Worm (Caenorhabditis elegans): ENCODE results near the gene F54A3.2.
"Not testable (repeated sequence)": the region's sequence is repeated elsewhere in the genome, so short reads cannot be mapped to it uniquely, and the experiment has no call there.

Gene F54A3.2

ce11 chrII:2225608-2226007 lies 17.8 kb upstream of the F54A3.2 start, which contains the start of gene F54A3.5:
Gene F54A3.5, minus strand, starts transcription at chrII:2225708.
- TF ChIP-seq W03F9.2 (tag; optimal IDR thresholded peaks at IDR 0.05) = no peak
- TF ChIP-seq him-1 (tag; optimal IDR thresholded peaks at IDR 0.05) = no peak
- no peak for TF ChIP-seq dao-5 (tag; optimal IDR thresholded peaks at IDR 0.05)

- TF ChIP-seq dao-5 (tag; optimal IDR thresholded peaks at IDR 0.05) (no peak), W03F9.2 (tag; optimal IDR thresholded peaks at IDR 0.05) (no peak), him-1 (tag; optimal IDR thresholded peaks at IDR 0.05) (no peak)
Measured at ce11 chrII:2230368-2230767, 13.1 kb upstream of the F54A3.2 start.

DNA sequence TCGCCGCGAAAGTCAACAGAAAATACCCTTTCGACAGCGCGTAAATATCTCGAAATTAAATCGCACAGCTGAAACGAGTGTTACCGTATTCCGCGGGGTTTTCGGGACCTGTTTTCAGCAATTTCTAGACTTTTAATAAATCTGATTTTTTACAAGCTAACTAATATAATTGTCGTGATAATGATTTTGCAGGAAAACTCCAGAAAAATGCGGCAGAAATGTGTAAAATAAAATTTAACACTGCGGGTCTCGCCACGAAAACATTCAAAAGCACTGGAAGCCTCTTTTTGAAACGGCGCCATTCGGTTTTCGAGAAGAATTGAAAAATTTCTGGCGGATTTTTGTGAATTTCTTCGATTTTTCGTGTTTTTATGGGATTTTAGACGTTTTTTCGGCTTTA lies 11.0 kb upstream of the F54A3.2 start, which contains the start of gene F54A3.6:
Gene F54A3.6 (minus strand): TSS at position 42 of the 400 bp plus-strand sequence.
- not testable (repeated sequence) for TF ChIP-seq W03F9.2, him-1, dao-5 (tag; optimal IDR thresholded peaks at IDR 0.05)

- TF ChIP-seq dao-5 (tag; optimal IDR thresholded peaks at IDR 0.05) = no peak
- no peak for TF ChIP-seq him-1 (tag; optimal IDR thresholded peaks at IDR 0.05)
- no peak for TF ChIP-seq W03F9.2 (tag; optimal IDR thresholded peaks at IDR 0.05)
Measured at ce11 chrII:2233240-2233639, 10.2 kb upstream of the F54A3.2 start, which contains the start of gene cct-3. Gene cct-3, plus strand, starts transcription at chrII:2233540.

DNA sequence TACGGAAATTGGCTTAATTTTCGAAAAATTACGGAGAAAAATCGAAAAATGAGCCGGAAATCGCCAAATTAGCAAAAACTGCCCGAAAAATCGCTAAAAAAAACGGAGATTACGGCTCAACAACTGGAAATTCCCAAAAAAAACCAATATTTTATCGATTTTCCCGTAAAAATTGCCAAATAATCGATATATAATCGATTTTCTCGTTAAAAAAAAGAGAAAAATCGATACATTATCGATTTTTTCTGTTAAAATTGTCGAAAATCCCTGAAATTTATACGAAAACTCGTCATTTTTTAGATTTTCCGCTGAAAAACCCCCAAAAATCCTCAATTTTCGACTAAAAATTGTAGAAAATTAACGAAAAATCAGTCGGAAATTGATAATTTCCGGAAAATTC lies 7.1 kb upstream of the F54A3.2 start:
- TF ChIP-seq dao-5 (tag; optimal IDR thresholded peaks at IDR 0.05) (no peak), W03F9.2 (tag; optimal IDR thresholded peaks at IDR 0.05) (no peak), him-1 (tag; optimal IDR thresholded peaks at IDR 0.05) (no peak)

ce11 chrII:2251617-2252016 lies 8.2 kb downstream of the F54A3.2 start:
- no peak for TF ChIP-seq dao-5 (tag; optimal IDR thresholded peaks at IDR 0.05)
- no peak for TF ChIP-seq W03F9.2 (tag; optimal IDR thresholded peaks at IDR 0.05)
- no peak for TF ChIP-seq him-1 (tag; optimal IDR thresholded peaks at IDR 0.05)

ce11 chrII:2253676-2254075 lies 10.2 kb downstream of the F54A3.2 start:
- no peak for TF ChIP-seq him-1 (tag; optimal IDR thresholded peaks at IDR 0.05)
- no peak for TF ChIP-seq dao-5 (tag; optimal IDR thresholded peaks at IDR 0.05)
- TF ChIP-seq W03F9.2 (tag; optimal IDR thresholded peaks at IDR 0.05) = no peak

DNA sequence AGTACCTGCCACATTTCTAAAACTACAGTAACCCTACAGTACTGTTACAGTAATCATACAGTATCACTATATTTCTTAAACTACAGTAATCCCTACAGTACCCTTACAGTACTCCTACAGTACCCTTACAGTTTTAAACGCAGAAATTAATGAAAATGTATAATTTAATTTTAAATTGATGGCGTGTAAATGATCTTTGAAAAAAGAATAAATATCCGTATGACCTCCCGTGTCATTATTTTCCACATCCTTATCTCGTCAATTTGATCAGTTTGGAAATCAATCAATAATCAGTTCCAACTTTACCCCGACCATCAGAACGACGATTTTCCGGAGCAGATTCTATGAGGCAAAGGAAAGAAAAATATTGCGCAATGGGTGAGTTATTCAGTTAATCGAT lies 11.4 kb downstream of the F54A3.2 start, which contains the start of gene K09F6.3:
Gene K09F6.3 (plus strand): TSS at position 301 of the 400 bp plus-strand sequence.
- not testable (repeated sequence) for TF ChIP-seq dao-5, him-1, W03F9.2 (tag; optimal IDR thresholded peaks at IDR 0.05)

ce11 chrII:2273750-2274149 lies 30.3 kb downstream of the F54A3.2 start:
- no peak for TF ChIP-seq him-1 (tag; optimal IDR thresholded peaks at IDR 0.05)
- no peak for TF ChIP-seq dao-5 (tag; optimal IDR thresholded peaks at IDR 0.05)
- TF ChIP-seq W03F9.2 (tag; optimal IDR thresholded peaks at IDR 0.05) = no peak

ce11 chrII:2277418-2277817 lies 34.0 kb downstream of the F54A3.2 start, which contains the start of gene K09F6.15:
Gene K09F6.15, minus strand, starts transcription at chrII:2277518.
- TF ChIP-seq W03F9.2 (tag; optimal IDR thresholded peaks at IDR 0.05) (no peak), dao-5 (tag; optimal IDR thresholded peaks at IDR 0.05) (no peak), him-1 (tag; optimal IDR thresholded peaks at IDR 0.05) (no peak)

DNA sequence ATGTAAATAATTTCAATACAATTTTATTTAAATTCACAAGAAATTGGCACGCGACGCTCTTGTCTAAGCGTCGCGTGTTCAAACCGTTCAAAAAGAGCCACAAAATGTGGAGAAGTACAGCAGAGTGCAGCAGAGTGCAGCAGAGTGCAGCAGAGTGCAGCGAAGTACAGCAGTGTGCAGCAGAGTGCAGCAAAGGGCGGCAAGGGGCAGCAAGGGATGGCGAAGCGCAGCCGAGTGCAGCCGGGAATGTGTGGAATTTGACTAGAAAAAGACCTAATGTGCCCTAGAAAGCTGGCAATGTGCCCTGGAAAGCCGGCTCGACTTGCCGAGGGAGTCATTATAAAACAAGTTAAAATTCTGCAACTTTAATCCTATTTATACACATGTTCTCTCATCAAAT lies 35.8 kb downstream of the F54A3.2 start, which contains the start of gene K09F6.6:
Gene K09F6.6 (minus strand): TSS at position 43 of the 400 bp plus-strand sequence.
- TF ChIP-seq dao-5 (tag; optimal IDR thresholded peaks at IDR 0.05) (no peak), W03F9.2 (tag; optimal IDR thresholded peaks at IDR 0.05) (no peak), him-1 (tag; optimal IDR thresholded peaks at IDR 0.05) (no peak)

- no peak for TF ChIP-seq him-1 (tag; optimal IDR thresholded peaks at IDR 0.05)
- no peak for TF ChIP-seq W03F9.2 (tag; optimal IDR thresholded peaks at IDR 0.05)
- no peak for TF ChIP-seq dao-5 (tag; optimal IDR thresholded peaks at IDR 0.05)
Measured at ce11 chrII:2279839-2280238, 36.4 kb downstream of the F54A3.2 start, which contains the start of gene K09F6.11. Gene K09F6.11, plus strand, starts transcription at chrII:2280139.

- not testable (repeated sequence) for TF ChIP-seq dao-5, him-1, W03F9.2 (tag; optimal IDR thresholded peaks at IDR 0.05)
Measured at ce11 chrII:2282599-2282998, 39.2 kb downstream of the F54A3.2 start, which contains the start of gene K09F6.9. Gene K09F6.9, minus strand, starts transcription at chrII:2282699.

ce11 chrII:2284703-2285102 lies 41.3 kb downstream of the F54A3.2 start:
- TF ChIP-seq him-1 (tag; optimal IDR thresholded peaks at IDR 0.05) (no peak), W03F9.2 (tag; optimal IDR thresholded peaks at IDR 0.05) (no peak), dao-5 (tag; optimal IDR thresholded peaks at IDR 0.05) (no peak)

DNA sequence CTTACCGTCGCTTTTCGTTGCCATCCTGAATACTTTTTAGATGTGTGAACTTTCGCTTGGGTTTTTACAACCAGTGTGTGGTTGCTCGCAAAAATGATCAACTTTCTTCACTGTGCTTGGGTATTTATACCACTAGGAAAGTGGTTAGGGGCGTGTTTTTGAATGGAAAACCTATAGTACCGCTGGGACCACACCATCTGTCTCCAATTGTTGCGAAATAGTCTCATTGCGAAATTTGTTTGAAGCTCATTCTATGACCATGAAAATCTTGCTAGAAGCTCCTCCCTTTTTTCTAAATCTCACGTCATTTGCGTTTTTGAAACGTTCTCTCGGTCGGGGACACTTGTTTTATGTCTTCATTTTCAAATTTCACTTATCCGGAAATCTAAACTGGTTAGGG lies 45.4 kb downstream of the F54A3.2 start, which contains the start of the genes K09F6.10 and K09F6.13:
Gene K09F6.10 (minus strand): TSS at position 86 of the 400 bp plus-strand sequence.
Gene K09F6.13 (plus strand): TSS at position 317 of the 400 bp plus-strand sequence.
- TF ChIP-seq him-1 (tag; optimal IDR thresholded peaks at IDR 0.05) (no peak), W03F9.2 (tag; optimal IDR thresholded peaks at IDR 0.05) (no peak), dao-5 (tag; optimal IDR thresholded peaks at IDR 0.05) (no peak)

Data from whole organism, L4/young adult.